Worm (Caenorhabditis elegans): ENCODE data around the gene T04F3.3.

- TF ChIP-seq hnd-1 (tag; optimal IDR thresholded peaks at IDR 0.05) (no peak), ama-1 (optimal IDR thresholded peaks at IDR 0.05) (no peak), ets-7 (tag; optimal IDR thresholded peaks at IDR 0.05) (no peak), pes-1 (GFP tag; IDR thresholded peaks at IDR 0.05) (no peak), flt-1 (GFP tag; IDR thresholded peaks at IDR 0.05) (no peak), ceh-13 (GFP tag; optimal IDR thresholded peaks at IDR 0.05) (no peak)
Observed at ce11 chrV:11762863-11763262, 4.1 kb downstream of the T04F3.3 start, which contains the start of gene T04F3.4.

Measured in whole organism, early embryonic.